Worm (Caenorhabditis elegans): ENCODE measurements around the gene Y55F3BL.4.

DNA sequence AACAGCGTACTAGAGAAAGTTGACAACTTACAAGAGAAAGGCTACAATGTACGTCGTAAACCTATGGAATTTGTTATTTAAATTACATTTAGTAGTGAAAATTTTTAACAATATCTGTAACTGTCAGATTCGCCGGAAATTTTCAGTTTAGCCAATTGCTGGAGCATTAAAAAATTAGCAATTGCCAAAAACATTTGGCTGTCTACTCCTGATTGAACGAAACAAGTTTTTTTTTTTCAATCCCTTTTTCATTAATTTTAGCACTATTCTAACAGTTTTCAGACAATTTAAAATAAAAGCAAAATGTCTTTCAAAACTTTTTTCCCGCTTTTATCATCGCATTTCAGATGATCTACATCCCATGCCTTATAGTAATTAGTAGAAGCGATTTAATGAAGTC, 47.9 kb upstream of the Y55F3BL.4 start:
- TF ChIP-seq him-1 (tag; optimal IDR thresholded peaks at IDR 0.05) (no peak), dao-5 (tag; optimal IDR thresholded peaks at IDR 0.05) (no peak), W03F9.2 (tag; optimal IDR thresholded peaks at IDR 0.05) (no peak)

Data from whole organism, L4/young adult.